Worm (Caenorhabditis elegans): ENCODE results near the gene snb-2.

Gene snb-2

ce11 chrV:12353505-12353904, 7.8 kb upstream of the snb-2 start:
- TF ChIP-seq unc-62 (GFP tag; optimal IDR thresholded peaks at IDR 0.05 in 1 of 2) (peak in 1 of 2 experiments; percentile 1), unc-62 (tag; optimal IDR thresholded peaks at IDR 0.05) (no peak), aha-1 (tag) (peak; percentile 79), hlh-11 (tag; optimal IDR thresholded peaks at IDR 0.05) (peak; percentile 33), daf-12 (tag; optimal IDR thresholded peaks at IDR 0.05) (no peak), D1046.2 (GFP tag; IDR thresholded peaks at IDR 0.05) (0 out of 2 replicates have a peak, but pooled peaks have one; percentile 24), F49E8.2 (tag; optimal IDR thresholded peaks at IDR 0.05; ENCODE audit: borderline replicate concordance) (no peak), set-16 (GFP tag; IDR thresholded peaks at IDR 0.05) (peak; percentile 99), mxl-3 (GFP tag; optimal IDR thresholded peaks at IDR 0.05) (peak; percentile 32), arid-1 (GFP tag; conservative IDR thresholded peaks at IDR 0.05) (no peak)

- TF ChIP-seq fos-1 (tag; optimal IDR thresholded peaks at IDR 0.05) (no peak), ama-1 (optimal IDR thresholded peaks at IDR 0.05) (peak; percentile 55), nhr-48 (tag; optimal IDR thresholded peaks at IDR 0.05) (no peak), spr-1 (tag; optimal IDR thresholded peaks at IDR 0.05) (no peak), madf-9 (GFP tag; conservative IDR thresholded peaks at IDR 0.05) (no peak), hlh-11 (tag; optimal IDR thresholded peaks at IDR 0.05) (peak; percentile 11)
These were observed 7.2 kb upstream of the snb-2 start for ce11 chrV:12352881-12353280.

- TF ChIP-seq set-16 (GFP tag; IDR thresholded peaks at IDR 0.05), result no peak
- TF ChIP-seq madf-9 (GFP tag; conservative IDR thresholded peaks at IDR 0.05), result no peak
- TF ChIP-seq lin-13 (GFP tag; optimal IDR thresholded peaks at IDR 0.05), result no peak
- no peak for TF ChIP-seq Y105C5A.15 (GFP tag; IDR thresholded peaks at IDR 0.05)
- no peak for TF ChIP-seq mxl-3 (GFP tag; optimal IDR thresholded peaks at IDR 0.05)
- TF ChIP-seq lsy-2 (tag; optimal IDR thresholded peaks at IDR 0.05), result no peak
- TF ChIP-seq pqm-1 (tag; optimal IDR thresholded peaks at IDR 0.05), result no peak
- TF ChIP-seq unc-39 (tag; optimal IDR thresholded peaks at IDR 0.05), result no peak
- TF ChIP-seq duxl-1 (tag; optimal IDR thresholded peaks at IDR 0.05; ENCODE audit: poor library complexity), result no peak
- TF ChIP-seq mdl-1 (tag; optimal IDR thresholded peaks at IDR 0.05), result no peak
- no peak for TF ChIP-seq daf-16 (GFP tag; optimal IDR thresholded peaks at IDR 0.05)
- no peak for TF ChIP-seq daf-16 (tag; optimal IDR thresholded peaks at IDR 0.05)
- TF ChIP-seq ctbp-1 (GFP tag; IDR thresholded peaks at IDR 0.05), result no peak
- no peak for TF ChIP-seq snpc-1.2 (GFP tag; IDR thresholded peaks at IDR 0.05)
- TF ChIP-seq zag-1 (tag; optimal IDR thresholded peaks at IDR 0.05), result no peak
- TF ChIP-seq skn-1 (tag; optimal IDR thresholded peaks at IDR 0.05), result no peak
- TF ChIP-seq zip-11 (GFP tag; IDR thresholded peaks at IDR 0.05), result no peak
- TF ChIP-seq cey-2 (tag; optimal IDR thresholded peaks at IDR 0.05; ENCODE audit: borderline replicate concordance, insufficient read depth), result no peak
- no peak for TF ChIP-seq ceh-20 (GFP tag; IDR thresholded peaks at IDR 0.05)
- TF ChIP-seq mes-2 (tag; optimal IDR thresholded peaks at IDR 0.05; ENCODE audit: poor library complexity, severe bottlenecking), result no peak
- no peak for TF ChIP-seq lin-1 (GFP tag; IDR thresholded peaks at IDR 0.05)
These were observed 6.7 kb upstream of the snb-2 start, which contains the start of gene sqt-3 for ce11 chrV:12352445-12352844. sqt-3 (plus strand) TSS chrV:12352745.

ce11 chrV:12351842-12352241, 6.1 kb upstream of the snb-2 start:
- no peak for TF ChIP-seq daf-19 (GFP tag; conservative IDR thresholded peaks at IDR 0.05)
- TF ChIP-seq hlh-11 (tag; optimal IDR thresholded peaks at IDR 0.05), result peak; percentile 14
- TF ChIP-seq hlh-30 (tag; optimal IDR thresholded peaks at IDR 0.05; ENCODE audit: insufficient read depth), result peak; percentile 63

- TF ChIP-seq hlh-11 (tag; optimal IDR thresholded peaks at IDR 0.05) (peak; percentile 31), tra-1 (GFP tag; IDR thresholded peaks at IDR 0.05) (no peak), nhr-25 (tag; optimal IDR thresholded peaks at IDR 0.05; ENCODE audit: borderline replicate concordance, insufficient read depth) (no peak), nhr-48 (tag; optimal IDR thresholded peaks at IDR 0.05) (peak; percentile 42), dmd-8 (GFP tag; IDR thresholded peaks at IDR 0.05) (no peak), nhr-77 (tag; optimal IDR thresholded peaks at IDR 0.05) (no peak), rbr-2 (tag; optimal IDR thresholded peaks at IDR 0.05) (no peak), daf-12 (tag; optimal IDR thresholded peaks at IDR 0.05) (no peak), unc-130 (GFP tag; optimal IDR thresholded peaks at IDR 0.05) (no peak), nhr-41 (GFP tag; IDR thresholded peaks at IDR 0.05) (no peak)
These were observed 3.7 kb upstream of the snb-2 start for ce11 chrV:12349365-12349764.
